Worm (Caenorhabditis elegans): ENCODE results near the gene clec-40.

DNA sequence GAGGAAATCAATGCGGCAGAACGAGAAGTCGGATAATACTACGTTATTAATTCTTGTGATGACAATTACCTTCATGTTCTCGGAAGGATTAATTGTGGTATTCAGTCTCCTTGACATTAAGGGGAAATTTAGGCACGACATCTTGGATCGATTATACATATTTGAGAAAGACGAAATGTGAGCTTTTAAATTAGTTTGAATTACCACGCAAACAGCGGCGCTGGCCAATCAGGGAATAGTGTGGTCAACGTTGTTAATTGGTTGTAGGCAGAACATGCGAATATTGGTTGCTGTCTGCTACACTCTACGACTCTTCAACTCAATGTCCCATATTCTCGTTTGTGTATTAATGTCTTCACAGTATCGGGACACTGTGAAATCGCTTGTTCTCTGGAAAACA is 34.1 kb upstream of the clec-40 start, which contains the start of gene F49A5.10:
- no peak for TF ChIP-seq lin-39 (tag; optimal IDR thresholded peaks at IDR 0.05)
- no peak for TF ChIP-seq lin-13 (GFP tag; optimal IDR thresholded peaks at IDR 0.05)
- TF ChIP-seq skn-1 (tag; optimal IDR thresholded peaks at IDR 0.05): no peak
